Worm (Caenorhabditis elegans): Measurements from ENCODE around the gene F21D12.3.

- TF ChIP-seq him-1 (tag; optimal IDR thresholded peaks at IDR 0.05) (no peak), W03F9.2 (tag; optimal IDR thresholded peaks at IDR 0.05) (no peak), dao-5 (tag; optimal IDR thresholded peaks at IDR 0.05) (no peak)
Observed at ce11 chrII:7298197-7298682, 25.6 kb downstream of the F21D12.3 start, which contains the start of gene puf-8.
